Fruit fly (Drosophila melanogaster): Measurements from ENCODE around the gene TTLL1B.

TTLL1B gene

dm6 chr3L:4690698-4691097 lies 42.6 kb downstream of the TTLL1B start:
- no peak for TF ChIP-seq CG17801 (GFP tag; optimal IDR thresholded peaks at IDR 0.05; ENCODE audit: partially characterized antibody)

DNA sequence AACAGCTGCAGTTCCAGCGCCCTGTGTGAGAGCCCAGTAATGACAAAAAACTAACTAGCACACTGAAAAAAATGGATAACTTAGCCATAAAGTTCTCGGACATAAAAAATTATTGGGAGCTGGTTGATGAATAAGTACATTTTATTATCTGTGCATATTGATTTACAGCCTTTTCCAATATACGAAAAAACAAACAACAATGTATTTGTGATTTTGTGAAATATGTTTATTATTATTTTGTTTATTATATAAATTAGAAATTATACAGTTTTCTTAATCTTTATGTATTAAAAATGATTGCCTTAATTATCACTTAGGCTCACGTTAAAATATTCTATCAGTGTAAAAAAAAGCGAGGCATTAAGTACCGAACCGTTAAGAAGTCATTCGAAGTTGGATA lies 43.7 kb downstream of the TTLL1B start:
- TF ChIP-seq CG17801 (GFP tag; optimal IDR thresholded peaks at IDR 0.05; ENCODE audit: partially characterized antibody) = no peak

DNA sequence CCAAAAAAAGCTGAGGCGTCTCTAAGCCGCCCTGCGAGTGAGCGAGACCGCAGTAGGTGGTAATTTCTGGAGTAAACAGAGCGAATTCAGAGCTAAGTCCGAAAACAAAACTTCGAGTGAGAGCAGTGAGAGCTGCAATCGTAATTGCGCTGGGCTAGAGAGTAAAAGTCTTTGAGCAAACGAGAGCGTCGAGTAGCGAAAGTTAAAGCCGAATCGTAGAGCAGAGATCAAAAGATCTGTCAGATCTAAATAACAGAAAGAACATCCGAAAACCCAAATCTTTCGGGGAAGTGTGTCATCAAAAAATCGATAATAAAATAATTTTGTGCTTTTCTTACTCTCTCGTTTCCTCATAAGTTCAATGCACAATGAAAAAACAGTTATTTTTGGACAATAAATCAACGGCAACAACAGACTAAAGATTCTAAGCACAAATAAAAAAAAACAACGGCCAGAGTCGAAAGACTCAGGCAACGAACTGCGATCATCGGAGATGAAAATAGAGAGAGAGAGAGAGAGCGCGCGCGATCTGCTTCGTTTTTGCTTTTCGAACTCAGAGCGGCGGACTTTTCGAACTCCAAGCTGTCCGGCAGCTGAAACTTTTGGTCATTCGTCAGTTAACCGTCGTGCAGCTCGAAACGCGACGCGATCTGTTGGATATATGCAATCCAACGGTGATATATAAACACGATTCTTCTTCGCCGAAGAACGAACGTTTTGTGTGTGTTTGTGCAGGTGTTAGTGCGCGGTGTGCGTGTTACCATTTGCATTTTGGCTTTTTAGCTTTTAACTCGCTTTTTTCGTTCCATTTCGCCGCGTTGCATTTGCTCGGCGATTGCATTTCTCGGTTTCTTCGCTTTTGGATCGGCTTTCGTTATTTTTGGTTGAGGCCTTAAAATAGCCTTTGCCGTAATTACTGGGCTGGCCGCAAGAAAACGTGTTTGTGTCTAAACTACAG lies 44.4 kb downstream of the TTLL1B start, which contains the start of gene RhoGEF64C:
Gene RhoGEF64C (plus strand): TSS at position 607 of the 958 bp plus-strand sequence.
- no peak for TF ChIP-seq CG17801 (GFP tag; optimal IDR thresholded peaks at IDR 0.05; ENCODE audit: partially characterized antibody)

DNA sequence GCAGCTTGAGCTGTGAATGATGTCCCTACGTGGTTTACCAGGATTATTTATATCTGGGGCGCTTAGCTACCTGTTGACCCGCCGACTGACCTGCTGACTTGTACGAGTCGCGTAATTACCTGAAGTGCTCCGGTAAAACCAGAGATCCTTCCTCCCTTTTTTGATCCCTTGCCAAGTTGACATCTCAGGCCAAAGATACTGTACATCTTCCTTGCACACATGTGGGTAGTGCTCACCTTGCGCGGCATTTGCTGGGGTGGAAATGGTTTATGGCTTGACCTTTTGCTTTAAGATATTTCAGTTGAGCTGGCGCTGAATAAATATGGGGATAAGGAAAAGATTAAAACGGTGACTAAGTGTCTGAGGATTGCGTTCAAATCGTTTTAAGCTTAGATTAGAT lies 46.7 kb downstream of the TTLL1B start, which contains the start of gene CG15876:
Gene CG15876 (minus strand): TSS at position 23 of the 400 bp plus-strand sequence.
- no peak for TF ChIP-seq CG17801 (GFP tag; optimal IDR thresholded peaks at IDR 0.05; ENCODE audit: partially characterized antibody)

dm6 chr3L:4696380-4696779 lies 48.3 kb downstream of the TTLL1B start:
- no peak for TF ChIP-seq CG17801 (GFP tag; optimal IDR thresholded peaks at IDR 0.05; ENCODE audit: partially characterized antibody)

dm6 chr3L:4697301-4697700 lies 49.2 kb downstream of the TTLL1B start, which contains the start of gene CG13713:
Gene CG13713, plus strand, starts transcription at chr3L:4697601.
- TF ChIP-seq CG17801 (GFP tag; optimal IDR thresholded peaks at IDR 0.05; ENCODE audit: partially characterized antibody) = no peak

dm6 chr3L:4698032-4698431 lies 50.0 kb downstream of the TTLL1B start:
- no peak for TF ChIP-seq CG17801 (GFP tag; optimal IDR thresholded peaks at IDR 0.05; ENCODE audit: partially characterized antibody)

DNA sequence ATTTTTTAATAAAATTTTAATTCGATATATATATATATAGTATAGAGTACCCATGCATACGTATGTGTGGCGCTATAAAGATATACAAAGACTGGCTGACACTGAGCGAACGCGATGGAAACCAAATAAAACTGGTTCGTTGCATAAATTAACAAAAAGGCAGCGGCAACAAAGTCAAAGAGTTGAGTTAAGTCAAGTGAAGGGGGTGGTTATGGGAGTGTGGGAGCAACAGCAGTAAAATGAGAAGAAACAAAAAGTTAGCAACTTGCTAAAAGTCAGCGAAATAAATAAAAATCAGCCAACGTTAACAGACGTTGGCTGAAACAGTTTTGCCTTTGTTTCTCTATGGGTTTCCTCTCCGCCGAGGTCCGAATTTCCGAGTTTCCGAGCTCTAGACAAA lies 50.4 kb downstream of the TTLL1B start:
- no peak for TF ChIP-seq CG17801 (GFP tag; optimal IDR thresholded peaks at IDR 0.05; ENCODE audit: partially characterized antibody)

Measured in ovary, adult (tissue).